Worm (Caenorhabditis elegans) whole organism, mixed stage, embryonic: ENCODE data around the gene mrps-18A.

Source experiments
- ces-1 ChIP-seq: fragments of 150-350 bp; optimal IDR thresholded peaks from 2 replicates; lab custom pipeline; 2014; ENCODE audit warnings: missing biosample characterization, missing genetic modification reagents, missing genetic modification characterization
- cnd-1 ChIP-seq: fragments of 200-800 bp; sonication (Bioruptor generic); optimal IDR thresholded peaks from 2 replicates; lab custom pipeline; 2018; ENCODE audit warnings: mild to moderate bottlenecking, missing genetic modification characterization, missing compliant biosample characterization
- elt-3 ChIP-seq: fragments of 150-350 bp; optimal IDR thresholded peaks from 2 replicates; lab custom pipeline; 2014; ENCODE audit warnings: missing biosample characterization, missing genetic modification characterization
- lin-32 ChIP-seq: fragments of 200-800 bp; sonication (Bioruptor generic); optimal IDR thresholded peaks from 2 replicates; lab custom pipeline; 2018; ENCODE audit warnings: mild to moderate bottlenecking, missing genetic modification characterization, missing compliant biosample characterization
- mab-5 ChIP-seq: fragments of 150-350 bp; optimal IDR thresholded peaks from 2 replicates; lab custom pipeline; 2014; ENCODE audit warnings: missing biosample characterization, missing genetic modification characterization
- mls-2 ChIP-seq: sonication (generic microtip); optimal IDR thresholded peaks from 2 replicates; lab custom pipeline; 2016; ENCODE audit warnings: mild to moderate bottlenecking, missing genetic modification characterization, moderate library complexity, missing compliant biosample characterization
- nhr-237 ChIP-seq: fragments of 150-350 bp; optimal IDR thresholded peaks from 2 replicates; lab custom pipeline; 2014; ENCODE audit warnings: missing biosample characterization, missing genetic modification characterization
- nhr-28 ChIP-seq: fragments of 150-350 bp; optimal IDR thresholded peaks from 2 replicates; lab custom pipeline; 2014; ENCODE audit warnings: missing biosample characterization, missing genetic modification characterization
- nhr-76 ChIP-seq: sonication (generic microtip); optimal IDR thresholded peaks from 2 replicates; lab custom pipeline; 2017; ENCODE audit warnings: missing biosample characterization, missing genetic modification characterization
- snpc-4 ChIP-seq: fragments of 150-350 bp; optimal IDR thresholded peaks from 2 replicates; lab custom pipeline; 2014; ENCODE audit warnings: missing biosample characterization, missing genetic modification characterization
- tbx-8 ChIP-seq: fragments of 200-800 bp; sonication (Bioruptor generic); optimal IDR thresholded peaks from 2 replicates; lab custom pipeline; 2018; ENCODE audit warnings: mild to moderate bottlenecking, missing genetic modification characterization, moderate library complexity, missing compliant biosample characterization
- unc-62 ChIP-seq: fragments of 150-350 bp; optimal IDR thresholded peaks from 2 replicates; lab custom pipeline; 2014; ENCODE audit warnings: missing biosample characterization, missing genetic modification reagents, missing genetic modification characterization

ce11 chrIII:8322645-8323213, 9.0 kb downstream of the mrps-18A start, which contains the start of gene F10E9.1:
- TF ChIP-seq nhr-28 (tag; lab: Kevin White, UChicago) (no peak), mab-5 (tag; lab: Kevin White, UChicago) (no peak), nhr-237 (no peak), nhr-76 (tag; lab: Kevin White, UChicago) (no peak), snpc-4 (tag; lab: Kevin White, UChicago) (no peak), unc-62 (GFP tag; lab: Kevin White, UChicago) (no peak), lin-32 (GFP tag; lab: Kevin White, UChicago) (no peak), elt-3 (tag; lab: Kevin White, UChicago) (no peak), ces-1 (GFP tag; lab: Kevin White, UChicago) (no peak), tbx-8 (GFP tag; lab: Kevin White, UChicago) (no peak), cnd-1 (tag; lab: Kevin White, UChicago) (no peak), mls-2 (tag; lab: Kevin White, UChicago) (no peak)
